Worm (Caenorhabditis elegans) whole organism, L3 larva: ENCODE data around the gene mtre-1.

Source experiments
- ama-1 ChIP-seq: fragments of 150-350 bp; optimal IDR thresholded peaks from 2 replicates; lab custom pipeline; 2018
- ceh-28 ChIP-seq: fragments of 150-350 bp; optimal IDR thresholded peaks from 2 replicates; lab custom pipeline; 2014; ENCODE audit warnings: missing biosample characterization, missing genetic modification reagents, missing genetic modification characterization
- egl-27 ChIP-seq: sonication (generic microtip); optimal IDR thresholded peaks from 4 replicates; lab custom pipeline; 2017; ENCODE audit warnings: missing biosample characterization, missing genetic modification reagents, missing genetic modification characterization
- fkh-10 ChIP-seq: sonication (generic microtip); optimal IDR thresholded peaks from 2 replicates; lab custom pipeline; 2017; ENCODE audit warnings: missing biosample characterization, missing genetic modification reagents, missing genetic modification characterization
- fos-1 ChIP-seq: fragments of 150-350 bp; optimal IDR thresholded peaks from 2 replicates; lab custom pipeline; 2014; ENCODE audit warnings: missing biosample characterization, missing genetic modification characterization
- nhr-25 ChIP-seq: sonication (generic microtip); optimal IDR thresholded peaks from 2 replicates; lab custom pipeline; 2017; ENCODE audit warnings: missing biosample characterization, missing genetic modification characterization
- nhr-28 ChIP-seq: fragments of 150-350 bp; optimal IDR thresholded peaks from 2 replicates; lab custom pipeline; 2014; ENCODE audit warnings: missing biosample characterization, missing genetic modification characterization
- unc-62 ChIP-seq: fragments of 150-350 bp; sonication (generic microtip); optimal IDR thresholded peaks from 4 replicates; lab custom pipeline; 2014; ENCODE audit warnings: missing biosample characterization, missing genetic modification reagents, missing genetic modification characterization
- zag-1 ChIP-seq: fragments of 150-350 bp; optimal IDR thresholded peaks from 2 replicates; lab custom pipeline; 2014; ENCODE audit warnings: missing biosample characterization, missing genetic modification characterization
- ztf-4 ChIP-seq: fragments of 150-350 bp; optimal IDR thresholded peaks from 2 replicates; lab custom pipeline; 2014; ENCODE audit warnings: missing biosample characterization, missing genetic modification characterization

DNA sequence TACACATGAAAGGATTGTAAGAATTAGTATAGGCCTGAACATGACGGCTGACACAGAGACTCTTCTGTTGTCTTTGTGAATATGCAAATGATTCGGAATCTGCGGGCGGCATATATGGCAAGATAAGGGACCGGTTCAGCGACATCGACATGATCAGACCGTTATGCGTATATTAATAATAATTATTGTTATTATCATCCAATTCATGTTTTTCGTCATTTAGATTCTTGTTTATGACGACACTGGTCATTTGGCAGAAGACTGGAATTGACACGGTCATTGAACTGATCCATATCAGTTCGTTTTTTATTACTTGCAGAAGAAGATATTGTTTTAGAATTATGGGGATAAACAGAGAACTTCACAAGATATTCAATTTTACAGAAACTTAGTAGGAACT is at the start of gene mtre-1:
- no peak for TF ChIP-seq ztf-4
- no peak for TF ChIP-seq ama-1
- no peak for TF ChIP-seq nhr-25 (tag; lab: Kevin White, UChicago)
- TF ChIP-seq zag-1 (tag; lab: Kevin White, UChicago): no peak
- TF ChIP-seq unc-62 (GFP tag; lab: Kevin White, UChicago): no peak
- TF ChIP-seq ceh-28 (tag; lab: Kevin White, UChicago): no peak
- no peak for TF ChIP-seq fos-1 (tag; lab: Kevin White, UChicago)
- no peak for TF ChIP-seq nhr-28
- TF ChIP-seq egl-27 (tag; lab: Kevin White, UChicago): no peak
- TF ChIP-seq fkh-10 (GFP tag; lab: Kevin White, UChicago): no peak
